Fruit fly (Drosophila melanogaster): ENCODE measurements around the gene TotF.

DNA sequence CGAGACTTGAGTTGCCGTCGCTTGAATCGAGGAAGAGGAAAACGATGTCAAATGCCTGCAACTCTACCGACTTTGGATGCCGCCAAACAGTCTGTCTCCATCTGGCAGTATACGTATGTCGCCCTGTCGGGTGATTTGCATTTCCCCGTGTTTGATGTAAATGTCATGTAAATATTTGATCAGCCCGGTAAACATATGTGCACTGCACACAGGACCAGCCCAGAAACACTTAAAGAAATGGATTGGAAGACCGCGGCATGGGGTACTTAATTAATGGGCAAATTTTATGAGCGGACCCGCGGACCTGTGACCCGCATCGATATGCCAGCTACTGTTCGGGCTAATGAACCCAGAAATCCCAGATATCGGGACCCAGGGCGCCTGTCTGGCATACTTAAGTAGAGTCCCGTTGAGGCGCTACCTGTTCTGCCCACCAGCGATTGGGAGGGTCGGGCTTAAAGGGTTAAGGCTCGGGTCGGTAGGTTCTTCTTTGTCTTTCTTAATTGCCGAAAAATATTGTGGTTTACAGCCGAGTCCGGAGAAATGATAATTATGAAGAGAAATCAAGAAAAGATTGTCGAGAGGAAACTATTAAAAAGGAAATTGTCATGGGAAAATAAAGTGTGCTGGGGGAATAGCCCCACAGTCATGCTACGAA is 25.8 kb upstream of the TotF start:
- TF ChIP-seq CG17385 (GFP tag; optimal IDR thresholded peaks at IDR 0.05): no peak
- TF ChIP-seq grau (tag; optimal IDR thresholded peaks at IDR 0.05): no peak
- TF ChIP-seq CG8944 (GFP tag; optimal IDR thresholded peaks at IDR 0.05): no peak
- no peak for TF ChIP-seq Sin3A (optimal IDR thresholded peaks at IDR 0.05)
- TF ChIP-seq CG18599 (GFP tag; optimal IDR thresholded peaks at IDR 0.05): no peak
- no peak for TF ChIP-seq ranshi (GFP tag; IDR thresholded peaks at IDR 0.05)
- peak; percentile 80 for TF ChIP-seq Awh (GFP tag; IDR thresholded peaks at IDR 0.05)

Measured in whole organism, embryonic.